Worm (Caenorhabditis elegans) whole organism, L3 larva: ENCODE results near the gene H03G16.5.

Experiments used
- R02D3.7 ChIP-seq: fragments of 150-350 bp; optimal IDR thresholded peaks from 2 replicates; lab custom pipeline; 2014; ENCODE audit warnings: missing biosample characterization, missing genetic modification characterization
- ZK546.5 ChIP-seq: sonication (generic microtip); optimal IDR thresholded peaks from 2 replicates; lab custom pipeline; 2017; ENCODE audit warnings: missing biosample characterization, missing genetic modification characterization
- aly-2 ChIP-seq: fragments of 150-350 bp; optimal IDR thresholded peaks from 2 replicates; lab custom pipeline; 2014; ENCODE audit warnings: missing biosample characterization, missing genetic modification characterization
- ceh-16 ChIP-seq: sonication (generic microtip); optimal IDR thresholded peaks from 2 replicates; lab custom pipeline; 2017; ENCODE audit warnings: missing biosample characterization, missing genetic modification characterization
- ceh-82 ChIP-seq: fragments of 150-350 bp; optimal IDR thresholded peaks from 2 replicates; lab custom pipeline; 2014; ENCODE audit warnings: missing biosample characterization, missing genetic modification characterization
- ceh-9 ChIP-seq: sonication (generic microtip); optimal IDR thresholded peaks from 2 replicates; lab custom pipeline; 2018; ENCODE audit warnings: missing biosample characterization, missing genetic modification characterization
- egl-27 ChIP-seq: sonication (generic microtip); optimal IDR thresholded peaks from 4 replicates; lab custom pipeline; 2017; ENCODE audit warnings: missing biosample characterization, missing genetic modification reagents, missing genetic modification characterization
- elt-2 ChIP-seq: sonication (generic microtip); optimal IDR thresholded peaks from 2 replicates; lab custom pipeline; 2016; ENCODE audit warnings: missing genetic modification reagents, mild to moderate bottlenecking, missing genetic modification characterization, missing compliant biosample characterization
- fkh-10 ChIP-seq: sonication (generic microtip); optimal IDR thresholded peaks from 2 replicates; lab custom pipeline; 2017; ENCODE audit warnings: missing biosample characterization, missing genetic modification reagents, missing genetic modification characterization
- fkh-2 ChIP-seq: fragments of 150-350 bp; optimal IDR thresholded peaks from 2 replicates; lab custom pipeline; 2014; ENCODE audit warnings: missing biosample characterization, missing genetic modification reagents, missing genetic modification characterization
- fos-1 ChIP-seq: fragments of 150-350 bp; optimal IDR thresholded peaks from 2 replicates; lab custom pipeline; 2014; ENCODE audit warnings: missing biosample characterization, missing genetic modification characterization
- hmg-11 ChIP-seq: sonication (generic microtip); optimal IDR thresholded peaks from 2 replicates; lab custom pipeline; 2016; ENCODE audit warnings: missing genetic modification characterization, missing compliant biosample characterization
- jun-1 ChIP-seq: fragments of 150-350 bp; optimal IDR thresholded peaks from 2 replicates; lab custom pipeline; 2014; ENCODE audit warnings: missing biosample characterization, missing genetic modification reagents, missing genetic modification characterization
- lin-15B ChIP-seq: fragments of 150-350 bp; optimal IDR thresholded peaks from 2 replicates; lab custom pipeline; 2014; ENCODE audit warnings: missing biosample characterization, missing genetic modification characterization
- mdl-1 ChIP-seq: fragments of 150-350 bp; optimal IDR thresholded peaks from 2 replicates; lab custom pipeline; 2014; ENCODE audit warnings: missing biosample characterization, missing genetic modification characterization
- mml-1 ChIP-seq: fragments of 150-350 bp; sonication (generic microtip); optimal IDR thresholded peaks from 3 replicates; lab custom pipeline; 2014; ENCODE audit warnings: missing biosample characterization, missing genetic modification characterization
- nfya-1 ChIP-seq: sonication (generic microtip); optimal IDR thresholded peaks from 2 replicates; lab custom pipeline; 2017; ENCODE audit warnings: missing genetic modification characterization, mild to moderate bottlenecking, missing compliant biosample characterization, antibody characterized with exemption, moderate library complexity; ENCODE audit not compliant: insufficient read depth
- nhr-12 ChIP-seq: fragments of 150-350 bp; optimal IDR thresholded peaks from 2 replicates; lab custom pipeline; 2014; ENCODE audit warnings: missing biosample characterization, missing genetic modification characterization
- nhr-25 ChIP-seq: sonication (generic microtip); optimal IDR thresholded peaks from 2 replicates; lab custom pipeline; 2017; ENCODE audit warnings: missing biosample characterization, missing genetic modification characterization
- nhr-28 ChIP-seq: fragments of 150-350 bp; optimal IDR thresholded peaks from 2 replicates; lab custom pipeline; 2014; ENCODE audit warnings: missing biosample characterization, missing genetic modification characterization
- nhr-43 ChIP-seq: sonication (generic microtip); optimal IDR thresholded peaks from 2 replicates; lab custom pipeline; 2016; ENCODE audit warnings: mild to moderate bottlenecking, missing genetic modification characterization, missing compliant biosample characterization; ENCODE audit not compliant: poor library complexity, severe bottlenecking
- nhr-67 ChIP-seq: fragments of 150-350 bp; optimal IDR thresholded peaks from 2 replicates; lab custom pipeline; 2014; ENCODE audit warnings: missing biosample characterization, missing genetic modification characterization
- nhr-76 ChIP-seq: fragments of 150-350 bp; sonication (generic microtip); optimal IDR thresholded peaks from 5 replicates; lab custom pipeline; 2014; ENCODE audit warnings: missing biosample characterization, missing genetic modification characterization
- pha-4 ChIP-seq: fragments of 150-350 bp; optimal IDR thresholded peaks from 2 replicates; lab custom pipeline; 2014; ENCODE audit warnings: missing biosample characterization, missing genetic modification reagents, missing genetic modification characterization
- pqm-1 ChIP-seq: fragments of 150-350 bp; optimal IDR thresholded peaks from 2 replicates; lab custom pipeline; 2017; ENCODE audit warnings: missing biosample characterization, missing genetic modification characterization, inconsistent platforms
- skn-1 ChIP-seq: fragments of 150-350 bp; optimal IDR thresholded peaks from 2 replicates; lab custom pipeline; 2014; ENCODE audit warnings: missing biosample characterization, missing genetic modification characterization
- snpc-4 ChIP-seq: fragments of 150-350 bp; optimal IDR thresholded peaks from 2 replicates; lab custom pipeline; 2014; ENCODE audit warnings: missing biosample characterization, missing genetic modification characterization
- unc-39 ChIP-seq: sonication (generic microtip); optimal IDR thresholded peaks from 4 replicates; lab custom pipeline; 2017; ENCODE audit warnings: missing biosample characterization, missing genetic modification characterization
- zag-1 ChIP-seq: fragments of 150-350 bp; optimal IDR thresholded peaks from 2 replicates; lab custom pipeline; 2014; ENCODE audit warnings: missing biosample characterization, missing genetic modification characterization
- ztf-11 ChIP-seq: fragments of 150-350 bp; optimal IDR thresholded peaks from 2 replicates; lab custom pipeline; 2014; ENCODE audit warnings: missing biosample characterization, missing genetic modification characterization
- ztf-4 ChIP-seq: fragments of 150-350 bp; optimal IDR thresholded peaks from 2 replicates; lab custom pipeline; 2014; ENCODE audit warnings: missing biosample characterization, missing genetic modification characterization

The H03G16.5 gene

DNA sequence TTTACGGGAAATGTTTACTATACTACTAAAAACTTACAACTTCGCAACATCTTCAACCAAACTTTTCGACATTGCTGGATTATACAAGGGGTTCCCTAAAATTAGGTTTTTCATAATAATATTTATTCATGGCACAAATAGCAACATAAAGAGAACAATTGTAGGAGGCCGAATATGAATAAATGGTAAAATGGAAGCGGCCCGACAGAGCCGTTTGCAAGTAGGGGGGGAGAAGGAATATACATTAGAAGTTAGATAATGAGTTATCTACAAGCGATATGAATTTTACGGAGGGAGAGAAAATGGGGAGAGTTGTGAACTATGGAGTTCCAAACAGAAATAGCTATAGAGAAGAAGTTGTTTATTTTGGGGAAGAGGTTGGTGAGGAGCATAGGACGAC, 3.7 kb upstream of the H03G16.5 start, which contains the start of gene fbxa-96:
Gene fbxa-96 (minus strand): TSS at position 101 of the 400 bp plus-strand sequence.
- TF ChIP-seq zag-1 (no peak), snpc-4 (tag; lab: Kevin White, UChicago) (no peak)

DNA sequence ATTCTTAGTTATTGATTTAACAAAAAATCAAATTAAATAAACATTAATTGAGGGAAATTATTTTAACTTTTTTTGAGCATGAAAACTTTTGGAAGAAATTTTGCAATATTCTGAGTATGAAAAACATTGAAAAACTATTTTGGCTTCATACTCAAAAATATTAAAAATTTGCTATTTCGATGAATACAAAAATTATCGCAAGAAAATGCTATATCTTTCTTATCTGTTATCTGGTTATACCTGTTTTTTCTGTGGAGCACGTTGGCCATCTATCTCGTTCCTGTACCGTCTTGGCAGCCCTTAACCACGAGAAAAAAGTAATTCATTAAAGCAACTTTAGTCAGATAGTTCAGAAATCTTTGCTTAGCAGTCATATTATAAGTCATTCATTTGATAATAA, 1.3 kb upstream of the H03G16.5 start:
- no peak for TF ChIP-seq nhr-12 (tag; lab: Kevin White, UChicago)
- TF ChIP-seq pqm-1 (tag; lab: Kevin White, UChicago) = no peak
- TF ChIP-seq nhr-25 (tag; lab: Kevin White, UChicago) = no peak
- TF ChIP-seq elt-2 (tag; lab: Kevin White, UChicago) = no peak
- TF ChIP-seq nfya-1 (tag; lab: Kevin White, UChicago) = no peak

DNA sequence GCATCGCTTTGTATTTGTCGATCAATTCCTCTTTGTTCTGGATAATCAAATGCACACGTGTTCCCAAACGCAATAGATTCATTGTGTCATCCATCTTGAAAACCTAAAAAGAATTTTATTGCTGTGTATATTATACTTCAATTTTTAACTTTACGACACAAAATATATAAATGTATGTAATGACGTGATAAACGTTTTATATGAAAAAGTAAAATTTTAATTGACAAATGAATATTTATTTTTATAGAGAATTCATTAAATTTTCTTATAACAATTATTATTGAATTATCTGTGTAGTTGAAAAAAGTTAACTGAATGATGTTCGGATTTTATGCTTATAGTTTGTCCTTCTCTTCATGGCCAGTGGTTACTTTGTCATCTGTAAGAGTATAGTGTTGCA, 723 bp downstream of the H03G16.5 start, which contains the start of gene H03G16.7:
Gene H03G16.7 (minus strand): TSS at position 101 of the 400 bp plus-strand sequence.
- TF ChIP-seq zag-1 (no peak), aly-2 (tag; lab: Kevin White, UChicago) (no peak), unc-39 (no peak), ztf-4 (tag; lab: Kevin White, UChicago) (no peak), hmg-11 (tag; lab: Kevin White, UChicago) (no peak), fkh-10 (GFP tag; lab: Kevin White, UChicago) (no peak), ztf-11 (no peak), fkh-2 (tag; lab: Kevin White, UChicago) (no peak), ceh-9 (tag; lab: Kevin White, UChicago) (no peak), nhr-43 (tag; lab: Kevin White, UChicago) (no peak), ceh-82 (tag; lab: Kevin White, UChicago) (no peak), elt-2 (tag; lab: Kevin White, UChicago) (no peak)

DNA sequence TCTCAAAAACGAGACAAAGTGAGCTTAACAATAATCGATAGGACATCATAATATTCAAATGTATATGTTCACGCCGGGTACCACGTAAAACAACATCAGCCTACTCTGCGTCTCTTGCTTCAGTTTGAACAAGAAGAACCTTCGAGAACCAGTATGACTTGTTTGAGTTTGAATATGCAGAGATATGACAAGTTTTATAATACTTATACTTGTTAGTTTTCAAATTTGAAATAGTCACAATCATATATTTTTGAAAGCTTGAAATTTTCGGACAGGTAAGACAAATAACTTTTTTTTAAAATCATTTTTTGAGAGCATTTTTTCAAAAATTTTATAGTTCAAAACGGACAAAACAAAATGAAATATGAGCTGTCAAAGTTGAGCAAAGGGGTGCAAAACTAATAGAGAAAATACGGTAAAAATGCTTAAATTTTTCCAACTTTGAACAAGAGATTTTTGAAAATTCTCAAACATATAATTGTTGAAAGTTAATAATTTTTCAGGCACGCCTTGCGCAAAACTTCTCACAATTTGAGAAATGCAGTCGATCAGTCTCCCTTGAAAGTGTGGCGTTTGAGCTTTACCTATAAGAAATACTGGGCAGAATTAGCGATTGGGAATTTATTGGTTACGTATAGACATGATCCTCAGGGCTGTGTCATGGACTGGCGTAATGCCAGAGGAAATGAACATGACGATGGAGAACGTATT, 3.3 kb downstream of the H03G16.5 start, which contains the start of gene H03G16.1:
Gene H03G16.1 (plus strand): TSS at position 661 of the 711 bp plus-strand sequence.
- TF ChIP-seq ztf-11 = no peak
- TF ChIP-seq egl-27 (tag; lab: Kevin White, UChicago) = no peak
- no peak for TF ChIP-seq pha-4 (tag; lab: Kevin White, UChicago)
- TF ChIP-seq ceh-82 (tag; lab: Kevin White, UChicago) = no peak
- TF ChIP-seq mdl-1 (tag; lab: Kevin White, UChicago) = no peak
- TF ChIP-seq zag-1 = no peak
- TF ChIP-seq ceh-16 = no peak
- no peak for TF ChIP-seq R02D3.7
- no peak for TF ChIP-seq fkh-2 (tag; lab: Kevin White, UChicago)
- no peak for TF ChIP-seq nhr-76 (tag; lab: Kevin White, UChicago)
- TF ChIP-seq elt-2 (tag; lab: Kevin White, UChicago) = no peak
- no peak for TF ChIP-seq skn-1 (tag; lab: Kevin White, UChicago)
- no peak for TF ChIP-seq mml-1 (tag; lab: Kevin White, UChicago)

DNA sequence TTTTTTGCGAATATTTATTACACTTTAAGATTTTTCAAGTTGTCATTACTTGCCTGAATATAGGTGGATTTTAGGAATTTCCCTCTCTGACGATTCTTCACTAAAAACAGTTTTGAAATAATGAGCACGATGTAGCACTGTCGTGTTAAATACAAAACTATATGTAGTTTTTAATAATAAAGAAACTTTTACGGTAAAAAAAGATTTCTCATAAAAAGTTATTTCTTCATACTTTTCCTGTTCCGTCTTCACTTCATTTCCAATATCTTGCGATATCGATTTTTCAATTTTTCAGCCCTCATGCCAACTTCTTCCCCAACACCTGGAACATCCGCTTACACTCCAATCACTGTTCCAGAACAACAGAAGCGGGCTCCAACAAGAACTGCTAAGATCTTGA, 4.3 kb downstream of the H03G16.5 start, which contains the start of gene H03G16.6:
Gene H03G16.6 (plus strand): TSS at position 301 of the 400 bp plus-strand sequence.
- TF ChIP-seq lin-15B (tag; lab: Kevin White, UChicago) (no peak), ZK546.5 (tag; lab: Kevin White, UChicago) (no peak), jun-1 (tag; lab: Kevin White, UChicago) (no peak), elt-2 (tag; lab: Kevin White, UChicago) (no peak), nhr-43 (tag; lab: Kevin White, UChicago) (no peak), nhr-28 (tag; lab: Kevin White, UChicago) (no peak), unc-39 (no peak), fkh-10 (GFP tag; lab: Kevin White, UChicago) (no peak), fos-1 (no peak), pha-4 (tag; lab: Kevin White, UChicago) (no peak), egl-27 (tag; lab: Kevin White, UChicago) (no peak), nhr-67 (no peak), ztf-4 (tag; lab: Kevin White, UChicago) (no peak)
